Fruit fly (Drosophila melanogaster) whole organism, embryonic: ENCODE measurements around the gene UQCR-C2.

Experiments
- Abd-B ChIP-seq: fragments of 200-800 bp; sonication (Bioruptor generic); optimal IDR thresholded peaks from 2 replicates; lab custom pipeline; 2018; ENCODE audit warnings: missing biosample characterization, mild to moderate bottlenecking, missing genetic modification characterization, moderate library complexity
- Ada2b ChIP-seq: fragments of 200-800 bp; sonication (Bioruptor generic); IDR thresholded peaks from 2 replicates; pipeline ENCODE4 v1.3.6; 2022; ENCODE audit warnings: missing biosample characterization, missing genetic modification characterization
- Bgb ChIP-seq: fragments of 200-800 bp; sonication (Bioruptor generic); IDR thresholded peaks from 2 replicates; pipeline ENCODE4 v1.3.6; 2022; ENCODE audit warnings: missing biosample characterization, missing genetic modification characterization; ENCODE audit not compliant: partially characterized antibody
- CG11456 ChIP-seq: fragments of 200-800 bp; sonication (Bioruptor generic); IDR thresholded peaks from 3 replicates; pipeline ENCODE4 v1.3.6; 2022; ENCODE audit warnings: missing biosample characterization, missing genetic modification characterization
- CG12219 ChIP-seq: fragments of 200-800 bp; sonication (Bioruptor generic); optimal IDR thresholded peaks from 3 replicates; lab custom pipeline; 2018; ENCODE audit warnings: missing biosample characterization, mild to moderate bottlenecking, missing genetic modification characterization
- CG13296 ChIP-seq: fragments of 200-800 bp; sonication (Bioruptor generic); optimal IDR thresholded peaks from 3 replicates; lab custom pipeline; 2018; ENCODE audit warnings: missing biosample characterization, mild to moderate bottlenecking, missing genetic modification characterization
- CG14667 ChIP-seq: fragments of 200-800 bp; sonication (Bioruptor generic); IDR thresholded peaks from 2 replicates; pipeline ENCODE4 v1.3.6; 2022; ENCODE audit warnings: missing biosample characterization, missing genetic modification characterization
- CG15011 ChIP-seq: fragments of 200-800 bp; sonication (Bioruptor generic); optimal IDR thresholded peaks from 3 replicates; lab custom pipeline; 2018; ENCODE audit warnings: missing biosample characterization, mild to moderate bottlenecking, missing genetic modification characterization
- CG17385 ChIP-seq: fragments of 200-800 bp; sonication (Bioruptor generic); optimal IDR thresholded peaks from 3 replicates; lab custom pipeline; 2018; ENCODE audit warnings: missing biosample characterization, mild to moderate bottlenecking, missing genetic modification characterization
- CG18011 ChIP-seq: fragments of 200-800 bp; sonication (Bioruptor generic); optimal IDR thresholded peaks from 2 replicates; lab custom pipeline; 2017; ENCODE audit warnings: missing biosample characterization, missing genetic modification characterization, mild to moderate bottlenecking, moderate library complexity, missing genotype
- CG30403 ChIP-seq: fragments of 200-800 bp; sonication (Bioruptor generic); optimal IDR thresholded peaks from 3 replicates; lab custom pipeline; 2016; ENCODE audit warnings: missing biosample characterization, missing genetic modification characterization
- CG3163 ChIP-seq: fragments of 200-800 bp; sonication (Bioruptor generic); optimal IDR thresholded peaks from 3 replicates; lab custom pipeline; 2016; ENCODE audit warnings: missing biosample characterization, missing genetic modification characterization
- CG33213 ChIP-seq: fragments of 200-800 bp; sonication (Bioruptor generic); optimal IDR thresholded peaks from 3 replicates; lab custom pipeline; 2016; ENCODE audit warnings: missing biosample characterization, missing genetic modification characterization
- CG4617 ChIP-seq: fragments of 200-800 bp; sonication (Bioruptor generic); optimal IDR thresholded peaks from 3 replicates; lab custom pipeline; 2016; ENCODE audit warnings: missing biosample characterization, missing genetic modification characterization, borderline replicate concordance
- CG4707 ChIP-seq: fragments of 200-800 bp; sonication (Bioruptor generic); optimal IDR thresholded peaks from 2 replicates; lab custom pipeline; 2018; ENCODE audit warnings: missing biosample characterization, mild to moderate bottlenecking, missing genetic modification characterization, moderate library complexity
- CG4730 ChIP-seq: fragments of 200-800 bp; sonication (Bioruptor generic); IDR thresholded peaks from 2 replicates; pipeline ENCODE4 v1.3.6; 2022; ENCODE audit warnings: missing biosample characterization, missing genetic modification characterization
- CG6765 ChIP-seq: fragments of 200-800 bp; sonication (Bioruptor generic); optimal IDR thresholded peaks from 3 replicates; lab custom pipeline; 2017; ENCODE audit warnings: missing biosample characterization, mild to moderate bottlenecking, missing genetic modification characterization
- CG7928 ChIP-seq: fragments of 200-800 bp; sonication (Bioruptor generic); optimal IDR thresholded peaks from 2 replicates; lab custom pipeline; 2017; ENCODE audit warnings: missing biosample characterization, mild to moderate bottlenecking, missing genetic modification characterization
- CG7987 ChIP-seq: fragments of 200-800 bp; sonication (Bioruptor generic); optimal IDR thresholded peaks from 2 replicates; lab custom pipeline; 2018; ENCODE audit warnings: missing biosample characterization, mild to moderate bottlenecking, missing genetic modification characterization, moderate library complexity
- CG8281 ChIP-seq: fragments of 200-800 bp; sonication (Bioruptor generic); optimal IDR thresholded peaks from 2 replicates; lab custom pipeline; 2018; ENCODE audit warnings: missing biosample characterization, mild to moderate bottlenecking, missing genetic modification characterization, moderate library complexity
- Camta ChIP-seq: fragments of 200-800 bp; sonication (Bioruptor generic); optimal IDR thresholded peaks from 2 replicates; lab custom pipeline; 2016; ENCODE audit warnings: missing biosample characterization, missing genetic modification characterization
- Deaf1 ChIP-seq: fragments of 200-800 bp; optimal IDR thresholded peaks from 3 replicates; lab custom pipeline; 2019; ENCODE audit warnings: missing biosample characterization, mild to moderate bottlenecking, missing genetic modification characterization, moderate library complexity
- Dip2 ChIP-seq: fragments of 200-800 bp; sonication (Bioruptor generic); IDR thresholded peaks from 2 replicates; pipeline ENCODE4 v1.3.6; 2022; ENCODE audit warnings: missing biosample characterization, missing genetic modification characterization
- HLH54F ChIP-seq: fragments of 200-800 bp; sonication (Bioruptor generic); optimal IDR thresholded peaks from 3 replicates; lab custom pipeline; 2016; ENCODE audit warnings: missing biosample characterization, missing genetic modification characterization
- Sry-δ ChIP-seq: fragments of 200-800 bp; sonication (Bioruptor generic); optimal IDR thresholded peaks from 2 replicates; lab custom pipeline; 2016; ENCODE audit warnings: missing biosample characterization, missing genetic modification characterization
- Ssrp ChIP-seq: fragments of 200-800 bp; sonication (Bioruptor generic); optimal IDR thresholded peaks from 2 replicates; lab custom pipeline; 2018; ENCODE audit warnings: missing biosample characterization, mild to moderate bottlenecking, missing genetic modification characterization, moderate library complexity
- cad ChIP-seq: fragments of >200 bp; optimal IDR thresholded peaks from 2 replicates; lab custom pipeline; 2017; ENCODE audit warnings: missing biosample characterization, missing genetic modification characterization
- dati ChIP-seq: fragments of 200-800 bp; sonication (Bioruptor generic); IDR thresholded peaks from 2 replicates; pipeline ENCODE4 v1.3.6; 2022; ENCODE audit warnings: missing biosample characterization, missing genetic modification characterization
- dimm ChIP-seq: fragments of 200-800 bp; sonication (Bioruptor generic); IDR thresholded peaks from 2 replicates; pipeline ENCODE4 v1.3.6; 2022; ENCODE audit warnings: missing biosample characterization, missing genetic modification characterization
- disco-r ChIP-seq: fragments of 200-800 bp; sonication (Bioruptor generic); optimal IDR thresholded peaks from 2 replicates; lab custom pipeline; 2016; ENCODE audit warnings: missing biosample characterization, missing genetic modification characterization
- fd3F ChIP-seq: fragments of 200-800 bp; sonication (Bioruptor generic); optimal IDR thresholded peaks from 2 replicates; lab custom pipeline; 2018; ENCODE audit warnings: missing biosample characterization, mild to moderate bottlenecking, missing genetic modification characterization, moderate library complexity
- gcm ChIP-seq: fragments of 200-800 bp; sonication (Bioruptor generic); optimal IDR thresholded peaks from 2 replicates; lab custom pipeline; 2019; ENCODE audit warnings: missing biosample characterization, mild to moderate bottlenecking, missing genetic modification characterization, moderate library complexity
- gfzf ChIP-seq: fragments of 200-800 bp; sonication (Bioruptor generic); optimal IDR thresholded peaks from 2 replicates; lab custom pipeline; 2016; ENCODE audit warnings: missing biosample characterization, mild to moderate bottlenecking, missing genetic modification characterization, moderate library complexity
- ham ChIP-seq: fragments of 200-800 bp; sonication (Bioruptor generic); IDR thresholded peaks from 2 replicates; pipeline ENCODE4 v1.3.6; 2022; ENCODE audit warnings: missing biosample characterization, missing genetic modification characterization
- hb ChIP-seq: fragments of 200-800 bp; sonication (Bioruptor generic); IDR thresholded peaks from 3 replicates; pipeline ENCODE4 v1.3.6; 2022; ENCODE audit warnings: missing biosample characterization, missing genetic modification characterization; ENCODE audit not compliant: partially characterized antibody
- hbn ChIP-seq: fragments of 200-800 bp; sonication (Bioruptor generic); IDR thresholded peaks from 2 replicates; pipeline ENCODE4 v1.3.6; 2022; ENCODE audit warnings: missing biosample characterization, missing genetic modification characterization; ENCODE audit not compliant: partially characterized antibody
- kay ChIP-seq: fragments of 200-800 bp; sonication (Bioruptor generic); optimal IDR thresholded peaks from 2 replicates; lab custom pipeline; 2016; ENCODE audit warnings: missing biosample characterization, missing genetic modification characterization
- klu ChIP-seq: fragments of 200-800 bp; sonication (Bioruptor generic); IDR thresholded peaks from 2 replicates; pipeline ENCODE4 v1.3.6; 2022; ENCODE audit warnings: missing biosample characterization, missing genetic modification characterization
- kni ChIP-seq: fragments of 200-800 bp; sonication (Bioruptor generic); optimal IDR thresholded peaks from 3 replicates; lab custom pipeline; 2017; ENCODE audit warnings: mild to moderate bottlenecking, missing biosample characterization, missing genetic modification reagents, missing genetic modification characterization
- knrl ChIP-seq: fragments of 200-800 bp; sonication (Bioruptor generic); IDR thresholded peaks from 3 replicates; pipeline ENCODE4 v1.3.6; 2022; ENCODE audit warnings: missing biosample characterization, missing genetic modification characterization; ENCODE audit not compliant: partially characterized antibody
- maf-S ChIP-seq: fragments of 200-800 bp; sonication (Bioruptor generic); optimal IDR thresholded peaks from 2 replicates; lab custom pipeline; 2016; ENCODE audit warnings: missing biosample characterization, missing genetic modification characterization
- p53 ChIP-seq: fragments of 200-800 bp; sonication (Bioruptor generic); optimal IDR thresholded peaks from 2 replicates; lab custom pipeline; 2016; ENCODE audit warnings: missing biosample characterization, missing genetic modification characterization
- pan ChIP-seq, 4 experiments: fragments of >200 bp in 3 of 4; fragments of 200-800 bp in 1 of 4; sonication (Bioruptor generic) in 1 of 4; optimal IDR thresholded peaks in 3 of 4; IDR thresholded peaks in 1 of 4; 2 replicates each; pipeline versions ENCODE4 v1.3.6 to Lab custom; 2017 to 2022; ENCODE audit warnings: missing biosample characterization in 2 of 4, missing genetic modification characterization in 2 of 4, mixed read lengths in 1 of 4
- psq ChIP-seq: fragments of 200-800 bp; sonication (Bioruptor generic); optimal IDR thresholded peaks from 2 replicates; lab custom pipeline; 2017; ENCODE audit warnings: missing biosample characterization, missing genetic modification characterization
- ranshi ChIP-seq: fragments of 200-800 bp; sonication (Bioruptor generic); IDR thresholded peaks from 2 replicates; pipeline ENCODE4 v1.3.6; 2022; ENCODE audit warnings: missing biosample characterization, missing genetic modification characterization
- rib ChIP-seq: fragments of 200-800 bp; sonication (Bioruptor generic); IDR thresholded peaks from 2 replicates; pipeline ENCODE4 v1.3.6; 2022; ENCODE audit warnings: missing biosample characterization, missing genetic modification characterization
- slp2 ChIP-seq: fragments of 200-800 bp; sonication (Bioruptor generic); optimal IDR thresholded peaks from 2 replicates; lab custom pipeline; 2016; ENCODE audit warnings: missing biosample characterization, missing genetic modification characterization
- unpg ChIP-seq: fragments of 200-800 bp; sonication (Bioruptor generic); optimal IDR thresholded peaks from 3 replicates; lab custom pipeline; 2018; ENCODE audit warnings: missing biosample characterization, mild to moderate bottlenecking, missing genetic modification characterization, moderate library complexity
- zfh2 ChIP-seq: fragments of 200-800 bp; sonication (Bioruptor generic); optimal IDR thresholded peaks from 2 replicates; lab custom pipeline; 2016; ENCODE audit warnings: missing biosample characterization, missing genetic modification characterization

UQCR-C2 gene

dm6 chr3L:16571014-16571738, 12.7 kb upstream of the UQCR-C2 start (continued):
- TF ChIP-seq CG12219 (GFP tag; lab: Kevin White, UChicago): peak; percentile 17
- no peak for TF ChIP-seq hbn
- no peak for TF ChIP-seq Sry-δ (GFP tag; lab: Kevin White, UChicago)
- no peak for TF ChIP-seq knrl (GFP tag; lab: Robert Waterston, UW)
- peak; percentile 56 for TF ChIP-seq CG33213 (GFP tag; lab: Kevin White, UChicago)
- TF ChIP-seq rib (GFP tag; lab: Robert Waterston, UW): 0 out of 2 replicates have a peak, but pooled peaks have one; percentile 30
- peak; percentile 42 for TF ChIP-seq CG13296 (GFP tag; lab: Kevin White, UChicago)
- TF ChIP-seq klu (GFP tag; lab: Robert Waterston, UW): 0 out of 2 replicates have a peak, but pooled peaks have one; percentile 19
- no peak for TF ChIP-seq psq (GFP tag; lab: Kevin White, UChicago)
- 0 out of 3 replicates have a peak, but pooled peaks have one; percentile 39 for TF ChIP-seq CG11456 (GFP tag; lab: Robert Waterston, UW)
- TF ChIP-seq CG15011 (GFP tag; lab: Kevin White, UChicago): peak; percentile 12
- TF ChIP-seq CG7987 (GFP tag; lab: Kevin White, UChicago): no peak
- TF ChIP-seq CG4730 (GFP tag; lab: Robert Waterston, UW): peak; percentile 46; the same call in 1 of the 2 replicates
- no peak for TF ChIP-seq gfzf (GFP tag; lab: Kevin White, UChicago)
- peak; percentile 50 for TF ChIP-seq CG6765
- TF ChIP-seq disco-r (GFP tag; lab: Kevin White, UChicago): no peak
- TF ChIP-seq CG4617: no peak
- TF ChIP-seq Camta (GFP tag; lab: Kevin White, UChicago): peak; percentile 17
- no peak for TF ChIP-seq p53
- no peak for TF ChIP-seq Bgb (GFP tag; lab: Robert Waterston, UW)
- peak; percentile 17 for TF ChIP-seq kay (GFP tag; lab: Kevin White, UChicago)
- peak; percentile 34 for TF ChIP-seq Deaf1 (tag; lab: Kevin White, UChicago)
- TF ChIP-seq Ssrp: no peak
- peak; percentile 43 for TF ChIP-seq HLH54F
- TF ChIP-seq ham: no peak
- no peak for TF ChIP-seq dimm (GFP tag; lab: Robert Waterston, UW)
- TF ChIP-seq CG18011 (GFP tag; lab: Kevin White, UChicago): no peak
- TF ChIP-seq CG7928 (GFP tag; lab: Kevin White, UChicago): no peak
- no peak for TF ChIP-seq gcm (GFP tag; lab: Kevin White, UChicago)
- TF ChIP-seq unpg: peak; percentile 65
- no peak for TF ChIP-seq CG4707 (GFP tag; lab: Kevin White, UChicago)
- TF ChIP-seq fd3F (GFP tag; lab: Kevin White, UChicago): peak; percentile 58
- no peak for TF ChIP-seq CG8281
- peak; percentile 30 for TF ChIP-seq CG17385 (GFP tag; lab: Kevin White, UChicago)
- TF ChIP-seq hb (GFP tag; lab: Robert Waterston, UW): no peak
- TF ChIP-seq Abd-B (GFP tag; lab: Kevin White, UChicago): peak; percentile 4
- peak; percentile 56; the same call in 1 of the 2 replicates for TF ChIP-seq ranshi (GFP tag; lab: Robert Waterston, UW)
- peak; percentile 48 for TF ChIP-seq Ada2b (GFP tag; lab: Robert Waterston, UW)
- no peak for TF ChIP-seq dati (GFP tag; lab: Robert Waterston, UW)
- no peak for TF ChIP-seq cad
- no peak for TF ChIP-seq pan (optimal IDR thresholded peaks at IDR 0.05; lab: Kevin White, UChicago)
- peak in 1 of 2 experiments; percentile 71 for TF ChIP-seq pan (GFP tag; optimal IDR thresholded peaks at IDR 0.05 in 1 of 2, IDR thresholded peaks at IDR 0.05 in 1 of 2)
- TF ChIP-seq CG14667: peak; percentile 62
- peak; percentile 59 for TF ChIP-seq CG30403
- peak; percentile 26 for TF ChIP-seq zfh2 (GFP tag; lab: Kevin White, UChicago)
- TF ChIP-seq maf-S (GFP tag; lab: Kevin White, UChicago): peak; percentile 23
- no peak for TF ChIP-seq Dip2 (GFP tag; lab: Robert Waterston, UW)
- TF ChIP-seq slp2 (GFP tag; lab: Kevin White, UChicago): peak; percentile 49
- no peak for TF ChIP-seq CG3163 (GFP tag; lab: Kevin White, UChicago)
- no peak for TF ChIP-seq kni (GFP tag; lab: Kevin White, UChicago)
